Fruit fly (Drosophila melanogaster) whole organism, embryonic: Measurements from ENCODE around the gene BOD1.
A peak's percentile ranks its signal among the peaks of the same experiment; 100 is the strongest.

Experiments used
- Antp ChIP-seq: fragments of 200-800 bp; sonication (Bioruptor generic); optimal IDR thresholded peaks from 3 replicates; lab custom pipeline; 2016; ENCODE audit warnings: missing biosample characterization, missing genetic modification characterization
- CG10366 ChIP-seq: fragments of 200-800 bp; sonication (Bioruptor generic); IDR thresholded peaks from 2 replicates; pipeline ENCODE4 v1.3.6; 2022; ENCODE audit warnings: missing biosample characterization, missing genetic modification characterization
- CG1233 ChIP-seq: fragments of 200-800 bp; sonication (Bioruptor generic); optimal IDR thresholded peaks from 4 replicates; lab custom pipeline; 2018; ENCODE audit warnings: missing biosample characterization, mild to moderate bottlenecking, missing genetic modification characterization
- CG12769 ChIP-seq: fragments of 200-800 bp; sonication (Bioruptor generic); optimal IDR thresholded peaks from 2 replicates; lab custom pipeline; 2019; ENCODE audit warnings: missing biosample characterization, mild to moderate bottlenecking, missing genetic modification characterization, moderate library complexity
- CG14441 ChIP-seq: fragments of 200-800 bp; sonication (Bioruptor generic); IDR thresholded peaks from 2 replicates; pipeline ENCODE4 v1.3.6; 2022; ENCODE audit warnings: missing biosample characterization, missing genetic modification characterization
- CG14860 ChIP-seq: fragments of 200-800 bp; sonication (Bioruptor generic); IDR thresholded peaks from 3 replicates; pipeline ENCODE4 v1.3.6; 2022; ENCODE audit warnings: missing biosample characterization, missing genetic modification characterization; ENCODE audit not compliant: partially characterized antibody
- CG17385 ChIP-seq: fragments of 200-800 bp; sonication (Bioruptor generic); optimal IDR thresholded peaks from 3 replicates; lab custom pipeline; 2018; ENCODE audit warnings: missing biosample characterization, mild to moderate bottlenecking, missing genetic modification characterization
- CG18011 ChIP-seq: fragments of 200-800 bp; sonication (Bioruptor generic); optimal IDR thresholded peaks from 2 replicates; lab custom pipeline; 2017; ENCODE audit warnings: missing biosample characterization, missing genetic modification characterization, mild to moderate bottlenecking, moderate library complexity, missing genotype
- CG18476 ChIP-seq: fragments of 200-800 bp; sonication (Bioruptor generic); optimal IDR thresholded peaks from 2 replicates; lab custom pipeline; 2016; ENCODE audit warnings: missing biosample characterization, mild to moderate bottlenecking, missing genetic modification characterization
- CG2116 ChIP-seq: fragments of 200-800 bp; sonication (Bioruptor generic); optimal IDR thresholded peaks from 3 replicates; lab custom pipeline; 2018; ENCODE audit warnings: missing biosample characterization, mild to moderate bottlenecking, missing genetic modification characterization
- CG30403 ChIP-seq: fragments of 200-800 bp; sonication (Bioruptor generic); optimal IDR thresholded peaks from 3 replicates; lab custom pipeline; 2016; ENCODE audit warnings: missing biosample characterization, missing genetic modification characterization
- CG32532 ChIP-seq: fragments of 200-800 bp; sonication (Bioruptor generic); IDR thresholded peaks from 2 replicates; pipeline ENCODE4 v1.3.6; 2022; ENCODE audit warnings: missing biosample characterization, missing genetic modification characterization
- CG3838 ChIP-seq: fragments of 200-800 bp; sonication (Bioruptor generic); optimal IDR thresholded peaks from 3 replicates; lab custom pipeline; 2016; ENCODE audit warnings: missing biosample characterization, missing genetic modification characterization
- CG4854 ChIP-seq: fragments of 200-800 bp; sonication (Bioruptor generic); optimal IDR thresholded peaks from 2 replicates; lab custom pipeline; 2016; ENCODE audit warnings: missing biosample characterization, missing genetic modification characterization, inconsistent platforms
- CG5953 ChIP-seq: fragments of 200-800 bp; sonication (Bioruptor generic); IDR thresholded peaks from 2 replicates; pipeline ENCODE4 v1.3.6; 2022; ENCODE audit warnings: missing biosample characterization, missing genetic modification characterization
- CG7271 ChIP-seq: fragments of 200-800 bp; sonication (Bioruptor generic); optimal IDR thresholded peaks from 2 replicates; lab custom pipeline; 2018; ENCODE audit warnings: missing biosample characterization, mild to moderate bottlenecking, missing genetic modification characterization, moderate library complexity
- CG8089 ChIP-seq: fragments of 200-800 bp; sonication (Bioruptor generic); optimal IDR thresholded peaks from 3 replicates; lab custom pipeline; 2016; ENCODE audit warnings: missing biosample characterization, missing genetic modification characterization
- CG8290 ChIP-seq, 3 experiments: fragments of 200-800 bp; sonication (Bioruptor generic); optimal IDR thresholded peaks; 2 replicates each; lab custom pipeline; 2016 to 2019; ENCODE audit warnings: missing biosample characterization in 3 of 3, missing genetic modification characterization in 3 of 3, mild to moderate bottlenecking in 2 of 3, moderate library complexity in 1 of 3
- CG8924 ChIP-seq: fragments of 200-800 bp; optimal IDR thresholded peaks from 3 replicates; lab custom pipeline; 2019; ENCODE audit warnings: missing biosample characterization, mild to moderate bottlenecking, missing genetic modification characterization, moderate library complexity
- CG8944 ChIP-seq: fragments of 200-800 bp; sonication (Bioruptor generic); optimal IDR thresholded peaks from 3 replicates; lab custom pipeline; 2016; ENCODE audit warnings: missing biosample characterization, missing genetic modification characterization
- CG9215 ChIP-seq: fragments of 200-800 bp; sonication (Bioruptor generic); IDR thresholded peaks from 2 replicates; pipeline ENCODE4 v1.3.6; 2022; ENCODE audit warnings: missing biosample characterization, missing genetic modification characterization
- CG9437 ChIP-seq: fragments of 200-800 bp; sonication (Bioruptor generic); optimal IDR thresholded peaks from 2 replicates; lab custom pipeline; 2018; ENCODE audit warnings: missing biosample characterization, mild to moderate bottlenecking, missing genetic modification characterization
- CG9797 ChIP-seq: fragments of 200-800 bp; sonication (Bioruptor generic); optimal IDR thresholded peaks from 3 replicates; lab custom pipeline; 2018; ENCODE audit warnings: missing biosample characterization, mild to moderate bottlenecking, missing genetic modification characterization
- CHES-1-like ChIP-seq: fragments of 200-800 bp; sonication (Bioruptor generic); optimal IDR thresholded peaks from 2 replicates; lab custom pipeline; 2016; ENCODE audit warnings: missing biosample characterization, missing genetic modification characterization
- Dip2 ChIP-seq: fragments of 200-800 bp; sonication (Bioruptor generic); IDR thresholded peaks from 2 replicates; pipeline ENCODE4 v1.3.6; 2022; ENCODE audit warnings: missing biosample characterization, missing genetic modification characterization
- Gug ChIP-seq: fragments of 200-800 bp; sonication (Bioruptor generic); IDR thresholded peaks from 4 replicates; pipeline ENCODE4 v1.3.6; 2022; ENCODE audit warnings: missing biosample characterization, missing genetic modification characterization
- H15 ChIP-seq: fragments of 200-800 bp; sonication (Bioruptor generic); IDR thresholded peaks from 3 replicates; pipeline ENCODE4 v1.3.6; 2022; ENCODE audit warnings: missing biosample characterization, missing genetic modification characterization
- HmgD ChIP-seq: fragments of 200-800 bp; sonication (Bioruptor generic); optimal IDR thresholded peaks from 3 replicates; lab custom pipeline; 2016; ENCODE audit warnings: missing biosample characterization, missing genetic modification characterization
- HmgZ ChIP-seq: fragments of 200-800 bp; sonication (Bioruptor generic); optimal IDR thresholded peaks from 2 replicates; lab custom pipeline; 2018; ENCODE audit warnings: missing biosample characterization, mild to moderate bottlenecking, missing genetic modification characterization
- Hr78 ChIP-seq, 2 experiments: fragments of 200-800 bp in 1 of 2; fragments of >200 bp in 1 of 2; sonication (Bioruptor generic) in 1 of 2; optimal IDR thresholded peaks; 2 replicates each; lab custom pipeline; 2017 to 2019; ENCODE audit warnings: missing biosample characterization in 2 of 2, missing genetic modification characterization in 2 of 2, mild to moderate bottlenecking in 1 of 2, moderate library complexity in 1 of 2
- Usf ChIP-seq: fragments of 200-800 bp; sonication (Bioruptor generic); optimal IDR thresholded peaks from 2 replicates; lab custom pipeline; 2017; ENCODE audit warnings: missing genotype, missing biosample characterization, missing genetic modification characterization
- Xbp1 ChIP-seq: fragments of 200-800 bp; sonication (Bioruptor generic); optimal IDR thresholded peaks from 3 replicates; lab custom pipeline; 2016; ENCODE audit warnings: missing biosample characterization, mild to moderate bottlenecking, missing genetic modification characterization
- YL-1 ChIP-seq: fragments of 200-800 bp; sonication (Bioruptor generic); optimal IDR thresholded peaks from 3 replicates; lab custom pipeline; 2017; ENCODE audit warnings: missing biosample characterization, mild to moderate bottlenecking, missing genetic modification characterization
- cg ChIP-seq: fragments of 200-800 bp; sonication (Bioruptor generic); optimal IDR thresholded peaks from 3 replicates; lab custom pipeline; 2019; ENCODE audit warnings: missing biosample characterization, mild to moderate bottlenecking, missing genetic modification characterization, moderate library complexity
- crp ChIP-seq, 2 experiments: fragments of 200-800 bp; sonication (Bioruptor generic); optimal IDR thresholded peaks; 2 replicates in 1 of 2; 3 replicates in 1 of 2; lab custom pipeline; 2017; ENCODE audit warnings: missing biosample characterization in 2 of 2, missing genetic modification characterization in 2 of 2, mild to moderate bottlenecking in 1 of 2, moderate library complexity in 1 of 2
- dmrt11E ChIP-seq: fragments of 200-800 bp; sonication (Bioruptor generic); optimal IDR thresholded peaks from 3 replicates; lab custom pipeline; 2018; ENCODE audit warnings: missing biosample characterization, mild to moderate bottlenecking, missing genetic modification characterization, moderate library complexity
- dpn ChIP-seq, 2 experiments: fragments of 200-800 bp; sonication (Bioruptor generic); optimal IDR thresholded peaks; 3 replicates each; lab custom pipeline; 2016; ENCODE audit warnings: missing biosample characterization in 2 of 2, missing genetic modification characterization in 2 of 2
- esg ChIP-seq: fragments of 200-800 bp; sonication (Bioruptor generic); conservative IDR thresholded peaks from 2 replicates; pipeline ENCODE4 v1.3.6; 2022; ENCODE audit warnings: missing biosample characterization, missing genetic modification characterization
- gfzf ChIP-seq: fragments of 200-800 bp; sonication (Bioruptor generic); optimal IDR thresholded peaks from 2 replicates; lab custom pipeline; 2016; ENCODE audit warnings: missing biosample characterization, mild to moderate bottlenecking, missing genetic modification characterization, moderate library complexity
- gsb ChIP-seq: fragments of 200-800 bp; sonication (Bioruptor generic); IDR thresholded peaks from 2 replicates; pipeline ENCODE4 v1.3.6; 2022; ENCODE audit warnings: missing biosample characterization, missing genetic modification characterization
- lbe ChIP-seq: fragments of 200-800 bp; sonication (Bioruptor generic); optimal IDR thresholded peaks from 2 replicates; lab custom pipeline; 2016; ENCODE audit warnings: missing biosample characterization, mild to moderate bottlenecking, missing genetic modification characterization
- lola ChIP-seq, 3 experiments: fragments of >200 bp in 2 of 3; fragments of 200-800 bp in 1 of 3; sonication (Bioruptor generic) in 1 of 3; optimal IDR thresholded peaks; 2 replicates each; lab custom pipeline; 2017 to 2019; ENCODE audit warnings: missing biosample characterization in 3 of 3, missing genetic modification characterization in 3 of 3, mild to moderate bottlenecking in 1 of 3, moderate library complexity in 1 of 3
- peb ChIP-seq: fragments of 200-800 bp; sonication (Bioruptor generic); IDR thresholded peaks from 2 replicates; pipeline ENCODE4 v1.3.6; 2022; ENCODE audit warnings: missing biosample characterization, missing genetic modification characterization
- salm ChIP-seq: fragments of 200-800 bp; sonication (Bioruptor generic); optimal IDR thresholded peaks from 2 replicates; lab custom pipeline; 2018; ENCODE audit warnings: missing biosample characterization, mild to moderate bottlenecking, missing genetic modification characterization
- tgo ChIP-seq: fragments of 200-800 bp; sonication (Bioruptor generic); IDR thresholded peaks from 3 replicates; pipeline ENCODE4 v1.3.6; 2022; ENCODE audit warnings: missing biosample characterization, missing genetic modification characterization
- tna ChIP-seq: fragments of 200-800 bp; sonication (Bioruptor generic); IDR thresholded peaks from 2 replicates; pipeline ENCODE4 v1.3.6; 2022; ENCODE audit warnings: missing biosample characterization, missing genetic modification characterization; ENCODE audit not compliant: partially characterized antibody
- trh ChIP-seq: fragments of 200-800 bp; sonication (Bioruptor generic); optimal IDR thresholded peaks from 2 replicates; lab custom pipeline; 2016; ENCODE audit warnings: missing biosample characterization, missing genetic modification characterization
- tup ChIP-seq: fragments of 200-800 bp; sonication (Bioruptor generic); optimal IDR thresholded peaks from 2 replicates; lab custom pipeline; 2016; ENCODE audit warnings: missing biosample characterization, mild to moderate bottlenecking, missing genetic modification characterization, moderate library complexity
- wdn ChIP-seq: fragments of 200-800 bp; sonication (Bioruptor generic); IDR thresholded peaks from 2 replicates; pipeline ENCODE4 v1.3.6; 2022; ENCODE audit warnings: missing biosample characterization, missing genetic modification characterization
- wor ChIP-seq: fragments of 200-800 bp; sonication (Bioruptor generic); IDR thresholded peaks from 2 replicates; pipeline ENCODE4 v1.3.6; 2022; ENCODE audit warnings: missing biosample characterization, missing genetic modification characterization

The BOD1 gene

dm6 chr3R:27946555-27947204, 8.6 kb downstream of the BOD1 start (continued):
- TF ChIP-seq HmgD (GFP tag; lab: Kevin White, UChicago) (no peak), CG8290 (GFP tag; optimal IDR thresholded peaks at IDR 0.05; lab: Kevin White, UChicago) (no peak), CG8290 (tag; optimal IDR thresholded peaks at IDR 0.05; lab: Kevin White, UChicago) (peak; percentile 35 to 44), CG9215 (GFP tag; lab: Robert Waterston, UW) (no peak), wor (GFP tag; lab: Robert Waterston, UW) (no peak), Hr78 (GFP tag; optimal IDR thresholded peaks at IDR 0.05; lab: Kevin White, UChicago) (no peak), tna (GFP tag; lab: Robert Waterston, UW) (no peak), gsb (GFP tag; lab: Robert Waterston, UW) (no peak), lbe (GFP tag; lab: Kevin White, UChicago) (no peak), CG14860 (GFP tag; lab: Robert Waterston, UW) (no peak), salm (tag; lab: Kevin White, UChicago) (no peak), CG14441 (GFP tag; lab: Robert Waterston, UW) (no peak), CG18011 (no peak), tup (GFP tag; lab: Kevin White, UChicago) (no peak), CG5953 (GFP tag; lab: Robert Waterston, UW) (no peak), dmrt11E (tag; lab: Kevin White, UChicago) (peak; percentile 8), YL-1 (GFP tag; lab: Kevin White, UChicago) (peak; percentile 24), Usf (GFP tag; lab: Kevin White, UChicago) (no peak), CG1233 (peak; percentile 7), gfzf (GFP tag; lab: Kevin White, UChicago) (no peak), CG8089 (no peak), HmgZ (tag; lab: Kevin White, UChicago) (no peak), CG12769 (tag; lab: Kevin White, UChicago) (no peak), CG18476 (GFP tag; lab: Kevin White, UChicago) (no peak), Antp (no peak), CG2116 (GFP tag; lab: Kevin White, UChicago) (no peak), esg (GFP tag; lab: Robert Waterston, UW) (no peak), CG10366 (no peak; the same call in 1 of the 2 replicates), peb (GFP tag; lab: Robert Waterston, UW) (no peak), CG9797 (GFP tag; lab: Kevin White, UChicago) (no peak), CG8944 (no peak), wdn (GFP tag; lab: Robert Waterston, UW) (no peak), Dip2 (GFP tag; lab: Robert Waterston, UW) (no peak), crp (GFP tag; optimal IDR thresholded peaks at IDR 0.05; lab: Kevin White, UChicago) (no peak), CHES-1-like (GFP tag; lab: Kevin White, UChicago) (no peak), CG3838 (GFP tag; lab: Kevin White, UChicago) (no peak), tgo (GFP tag; lab: Robert Waterston, UW) (no peak), H15 (GFP tag; lab: Robert Waterston, UW) (no peak), CG4854 (GFP tag; lab: Kevin White, UChicago) (no peak), dpn (GFP tag; optimal IDR thresholded peaks at IDR 0.05; lab: Kevin White, UChicago) (no peak), lola (GFP tag; optimal IDR thresholded peaks at IDR 0.05; lab: Kevin White, UChicago) (peak in 1 of 3 experiments; percentile 10), Gug (no peak), Xbp1 (no peak), CG9437 (no peak), CG32532 (no peak), cg (GFP tag; lab: Kevin White, UChicago) (no peak), trh (GFP tag; lab: Kevin White, UChicago) (no peak), CG17385 (GFP tag; lab: Kevin White, UChicago) (no peak), CG8924 (tag; lab: Kevin White, UChicago) (no peak), CG7271 (tag; lab: Kevin White, UChicago) (no peak), CG30403 (GFP tag; lab: Kevin White, UChicago) (no peak)
